Fruit fly (Drosophila melanogaster): ENCODE measurements around the gene CG42467.

The CG42467 gene

dm6 chr2L:3712949-3713416, 11.9 kb downstream of the CG42467 start, which contains the start of the genes CG31955 and CG2818 (continued):
- TF ChIP-seq B-H2 (GFP tag; optimal IDR thresholded peaks at IDR 0.05) (peak; percentile 23), CG3847 (GFP tag; IDR thresholded peaks at IDR 0.05) (peak; percentile 51)

- TF ChIP-seq sens-2 (GFP tag; IDR thresholded peaks at IDR 0.05) (no peak), gsb (GFP tag; IDR thresholded peaks at IDR 0.05) (no peak), eve (GFP tag; optimal IDR thresholded peaks at IDR 0.05) (peak in 1 of 2 experiments; percentile 89), mirr (GFP tag; optimal IDR thresholded peaks at IDR 0.05) (no peak), ap (GFP tag; IDR thresholded peaks at IDR 0.05) (peak; percentile 18; the same call in 1 of the 2 replicates), Trl (optimal IDR thresholded peaks at IDR 0.05) (peak in 1 of 2 experiments; percentile 13), Trl (GFP tag; optimal IDR thresholded peaks at IDR 0.05) (no peak), Lim3 (GFP tag; IDR thresholded peaks at IDR 0.05) (no peak), sens (GFP tag) (peak; percentile 43), CG42726 (GFP tag; IDR thresholded peaks at IDR 0.05; ENCODE audit: partially characterized antibody) (no peak), Optix (GFP tag; IDR thresholded peaks at IDR 0.05) (no peak), CG4424 (GFP tag; optimal IDR thresholded peaks at IDR 0.05) (no peak), ash1 (GFP tag; optimal IDR thresholded peaks at IDR 0.05) (no peak), CG8359 (GFP tag; optimal IDR thresholded peaks at IDR 0.05; ENCODE audit: borderline replicate concordance) (no peak), CG30403 (GFP tag; optimal IDR thresholded peaks at IDR 0.05) (no peak), CG2199 (GFP tag; IDR thresholded peaks at IDR 0.05) (0 out of 3 replicates have a peak, but pooled peaks have one; percentile 26), bbx (GFP tag; IDR thresholded peaks at IDR 0.05; ENCODE audit: partially characterized antibody) (no peak), kay (GFP tag; optimal IDR thresholded peaks at IDR 0.05) (no peak), CG7786 (GFP tag; optimal IDR thresholded peaks at IDR 0.05) (no peak), D19A (tag; optimal IDR thresholded peaks at IDR 0.05) (no peak), Atf3 (GFP tag; optimal IDR thresholded peaks at IDR 0.05) (no peak), CG10321 (GFP tag; IDR thresholded peaks at IDR 0.05) (no peak), Ptx1 (GFP tag; IDR thresholded peaks at IDR 0.05) (no peak), sim (GFP tag; IDR thresholded peaks at IDR 0.05) (no peak), Atf6 (GFP tag; IDR thresholded peaks at IDR 0.05) (0 out of 2 replicates have a peak, but pooled peaks have one; percentile 8), sqz (GFP tag; optimal IDR thresholded peaks at IDR 0.05) (no peak), grau (tag; optimal IDR thresholded peaks at IDR 0.05) (peak; percentile 88), CG9727 (GFP tag; optimal IDR thresholded peaks at IDR 0.05) (no peak), CG17568 (GFP tag; optimal IDR thresholded peaks at IDR 0.05) (no peak), CG1647 (GFP tag; optimal IDR thresholded peaks at IDR 0.05) (no peak), Pdp1 (GFP tag; optimal IDR thresholded peaks at IDR 0.05) (peak in 1 of 2 experiments; percentile 77), Dip3 (GFP tag; optimal IDR thresholded peaks at IDR 0.05) (no peak), CG7963 (GFP tag; IDR thresholded peaks at IDR 0.05; ENCODE audit: partially characterized antibody) (no peak), corto (GFP tag; optimal IDR thresholded peaks at IDR 0.05) (no peak), pros (GFP tag; optimal IDR thresholded peaks at IDR 0.05) (no peak)
Observed at dm6 chr2L:3713545-3714156, 12.6 kb downstream of the CG42467 start.

- TF ChIP-seq pzg (GFP tag; optimal IDR thresholded peaks at IDR 0.05), result peak; percentile 2
- TF ChIP-seq CG4854 (GFP tag; optimal IDR thresholded peaks at IDR 0.05), result no peak
- TF ChIP-seq Antp (GFP tag; optimal IDR thresholded peaks at IDR 0.05), result no peak
- TF ChIP-seq CG8765 (GFP tag; IDR thresholded peaks at IDR 0.05), result no peak
- peak; percentile 48 for TF ChIP-seq CG2116 (GFP tag; optimal IDR thresholded peaks at IDR 0.05)
- TF ChIP-seq CG14050 (GFP tag; IDR thresholded peaks at IDR 0.05), result no peak
- no peak for TF ChIP-seq CG2889 (GFP tag; IDR thresholded peaks at IDR 0.05)
- TF ChIP-seq Deaf1 (tag; optimal IDR thresholded peaks at IDR 0.05), result peak; percentile 73
- no peak for TF ChIP-seq rib (GFP tag; IDR thresholded peaks at IDR 0.05)
- TF ChIP-seq chm (GFP tag; IDR thresholded peaks at IDR 0.05), result no peak
- no peak for TF ChIP-seq CG13123 (GFP tag; optimal IDR thresholded peaks at IDR 0.05)
- TF ChIP-seq sisA (GFP tag; IDR thresholded peaks at IDR 0.05), result no peak
- no peak for TF ChIP-seq Atf-2 (GFP tag; optimal IDR thresholded peaks at IDR 0.05)
- peak; percentile 83 for TF ChIP-seq ewg (GFP tag; optimal IDR thresholded peaks at IDR 0.05)
Observed at dm6 chr2L:3717673-3718235, 16.7 kb downstream of the CG42467 start, which contains the start of the genes lectin-24A and Shaw. lectin-24A (minus strand) TSS chr2L:3717773. Shaw (plus strand) TSS chr2L:3718185.

All from whole organism, embryonic.